Fruit fly (Drosophila melanogaster) whole organism, embryonic: Measurements from ENCODE around the gene Ptpmeg2.

ENCODE experiments used
- Antp ChIP-seq: fragments of 200-800 bp; sonication (Bioruptor generic); optimal IDR thresholded peaks from 3 replicates; lab custom pipeline; 2016; ENCODE audit warnings: missing biosample characterization, missing genetic modification characterization
- Bdp1 ChIP-seq: fragments of 200-800 bp; sonication (Bioruptor generic); optimal IDR thresholded peaks from 3 replicates; lab custom pipeline; 2016; ENCODE audit warnings: missing biosample characterization, missing genetic modification characterization
- CG17361 ChIP-seq: fragments of 200-800 bp; sonication (Bioruptor generic); IDR thresholded peaks from 3 replicates; pipeline ENCODE4 v1.3.6; 2022; ENCODE audit warnings: missing biosample characterization, missing genetic modification characterization
- CG17385 ChIP-seq: fragments of 200-800 bp; sonication (Bioruptor generic); optimal IDR thresholded peaks from 3 replicates; lab custom pipeline; 2018; ENCODE audit warnings: missing biosample characterization, mild to moderate bottlenecking, missing genetic modification characterization
- CG17568 ChIP-seq: fragments of 200-800 bp; sonication (Bioruptor generic); optimal IDR thresholded peaks from 2 replicates; lab custom pipeline; 2018; ENCODE audit warnings: missing biosample characterization, mild to moderate bottlenecking, missing genetic modification characterization, moderate library complexity
- CG18011 ChIP-seq: fragments of 200-800 bp; sonication (Bioruptor generic); optimal IDR thresholded peaks from 2 replicates; lab custom pipeline; 2017; ENCODE audit warnings: missing biosample characterization, missing genetic modification characterization, mild to moderate bottlenecking, moderate library complexity, missing genotype
- CG18476 ChIP-seq: fragments of 200-800 bp; sonication (Bioruptor generic); optimal IDR thresholded peaks from 2 replicates; lab custom pipeline; 2016; ENCODE audit warnings: missing biosample characterization, mild to moderate bottlenecking, missing genetic modification characterization
- CG2678 ChIP-seq: fragments of 200-800 bp; sonication (Bioruptor generic); optimal IDR thresholded peaks from 3 replicates; lab custom pipeline; 2019; ENCODE audit warnings: missing biosample characterization, mild to moderate bottlenecking, missing genetic modification characterization, moderate library complexity
- CG31441 ChIP-seq: fragments of 200-800 bp; sonication (Bioruptor generic); IDR thresholded peaks from 2 replicates; pipeline ENCODE4 v1.3.6; 2022; ENCODE audit warnings: missing biosample characterization, missing genetic modification characterization
- CG33557 ChIP-seq: fragments of 200-800 bp; sonication (Bioruptor generic); optimal IDR thresholded peaks from 2 replicates; lab custom pipeline; 2019; ENCODE audit warnings: missing biosample characterization, mild to moderate bottlenecking, missing genetic modification characterization, moderate library complexity
- CG3726 ChIP-seq: fragments of 200-800 bp; sonication (Bioruptor generic); IDR thresholded peaks from 3 replicates; pipeline ENCODE4, ENCODE4 v1.3.6; 2022; ENCODE audit warnings: missing biosample characterization, missing genetic modification characterization
- CG3847 ChIP-seq: fragments of 200-800 bp; sonication (Bioruptor generic); IDR thresholded peaks from 2 replicates; pipeline ENCODE4 v1.3.6; 2022; ENCODE audit warnings: missing biosample characterization, missing genetic modification characterization
- CG4360 ChIP-seq: fragments of 200-800 bp; sonication (Bioruptor generic); IDR thresholded peaks from 2 replicates; pipeline ENCODE4 v1.3.6; 2022; ENCODE audit warnings: missing biosample characterization, missing genetic modification characterization
- CG4424 ChIP-seq: fragments of 200-800 bp; sonication (Bioruptor generic); optimal IDR thresholded peaks from 3 replicates; lab custom pipeline; 2016; ENCODE audit warnings: missing biosample characterization, missing genetic modification characterization
- CG6683 ChIP-seq: fragments of 200-800 bp; sonication (Bioruptor generic); optimal IDR thresholded peaks from 2 replicates; lab custom pipeline; 2017; ENCODE audit warnings: missing biosample characterization, mild to moderate bottlenecking, missing genetic modification characterization, missing genetic modification reagents
- CG7963 ChIP-seq: fragments of 200-800 bp; sonication (Bioruptor generic); IDR thresholded peaks from 3 replicates; pipeline ENCODE4 v1.3.6; 2022; ENCODE audit warnings: missing biosample characterization, missing genetic modification characterization; ENCODE audit not compliant: partially characterized antibody
- CG8478 ChIP-seq: fragments of >200 bp; optimal IDR thresholded peaks from 2 replicates; lab custom pipeline; 2018
- CG8765 ChIP-seq: fragments of 200-800 bp; sonication (Bioruptor generic); IDR thresholded peaks from 2 replicates; pipeline ENCODE4 v1.3.6; 2022; ENCODE audit warnings: missing biosample characterization, missing genetic modification characterization
- CG9215 ChIP-seq: fragments of 200-800 bp; sonication (Bioruptor generic); IDR thresholded peaks from 2 replicates; pipeline ENCODE4 v1.3.6; 2022; ENCODE audit warnings: missing biosample characterization, missing genetic modification characterization
- CG9609 ChIP-seq: fragments of 200-800 bp; sonication (Bioruptor generic); optimal IDR thresholded peaks from 3 replicates; lab custom pipeline; 2016; ENCODE audit warnings: missing biosample characterization, missing genetic modification characterization
- Dad ChIP-seq: fragments of 200-800 bp; sonication (Bioruptor generic); optimal IDR thresholded peaks from 3 replicates; lab custom pipeline; 2016; ENCODE audit warnings: missing biosample characterization, missing genetic modification characterization
- Dek ChIP-seq: fragments of 200-800 bp; sonication (Bioruptor generic); optimal IDR thresholded peaks from 3 replicates; lab custom pipeline; 2019; ENCODE audit warnings: missing biosample characterization, mild to moderate bottlenecking, missing genetic modification characterization, moderate library complexity
- Dll ChIP-seq: fragments of 200-800 bp; sonication (Bioruptor generic); IDR thresholded peaks from 4 replicates; pipeline ENCODE4 v1.3.6; 2022; ENCODE audit warnings: missing biosample characterization, missing genetic modification characterization; ENCODE audit not compliant: partially characterized antibody
- Dref ChIP-seq: fragments of 200-800 bp; sonication (Bioruptor generic); IDR thresholded peaks from 2 replicates; pipeline ENCODE4 v1.3.6; 2022; ENCODE audit warnings: missing biosample characterization, missing genetic modification characterization
- Eip74EF ChIP-seq, 2 experiments: fragments of 200-800 bp in 1 of 2; fragments of >200 bp in 1 of 2; sonication (Bioruptor generic) in 1 of 2; optimal IDR thresholded peaks; 2 replicates each; lab custom pipeline; 2017 to 2019; ENCODE audit warnings: missing biosample characterization in 2 of 2, missing genetic modification characterization in 2 of 2, mild to moderate bottlenecking in 1 of 2, moderate library complexity in 1 of 2
- Elba2 ChIP-seq: fragments of 200-800 bp; sonication (Bioruptor generic); optimal IDR thresholded peaks from 3 replicates; lab custom pipeline; 2016; ENCODE audit warnings: missing biosample characterization, missing genetic modification characterization
- Fer2 ChIP-seq: fragments of 200-800 bp; sonication (Bioruptor generic); optimal IDR thresholded peaks from 2 replicates; lab custom pipeline; 2018; ENCODE audit warnings: missing biosample characterization, mild to moderate bottlenecking, missing genetic modification characterization, moderate library complexity
- Kr ChIP-seq: fragments of 200-800 bp; sonication (Bioruptor generic); optimal IDR thresholded peaks from 2 replicates; lab custom pipeline; 2017; ENCODE audit warnings: missing biosample characterization, mild to moderate bottlenecking, missing genetic modification characterization
- Nf-YC ChIP-seq: fragments of 200-800 bp; optimal IDR thresholded peaks from 3 replicates; lab custom pipeline; 2019; ENCODE audit warnings: missing biosample characterization, mild to moderate bottlenecking, missing genetic modification characterization, moderate library complexity
- aop ChIP-seq: fragments of 200-800 bp; sonication (Bioruptor generic); IDR thresholded peaks from 2 replicates; pipeline ENCODE4 v1.3.6; 2022; ENCODE audit warnings: missing biosample characterization, missing genetic modification characterization
- bigmax ChIP-seq: fragments of 200-800 bp; sonication (Bioruptor generic); optimal IDR thresholded peaks from 2 replicates; lab custom pipeline; 2018; ENCODE audit warnings: missing biosample characterization, mild to moderate bottlenecking, missing genetic modification characterization
- chn ChIP-seq: fragments of 200-800 bp; sonication (Bioruptor generic); optimal IDR thresholded peaks from 2 replicates; lab custom pipeline; 2016; ENCODE audit warnings: missing biosample characterization, missing genetic modification characterization
- crc ChIP-seq: fragments of 200-800 bp; sonication (Bioruptor generic); optimal IDR thresholded peaks from 2 replicates; lab custom pipeline; 2016; ENCODE audit warnings: missing biosample characterization, missing genetic modification characterization
- dimm ChIP-seq: fragments of 200-800 bp; sonication (Bioruptor generic); IDR thresholded peaks from 2 replicates; pipeline ENCODE4 v1.3.6; 2022; ENCODE audit warnings: missing biosample characterization, missing genetic modification characterization
- dmrt11E ChIP-seq: fragments of 200-800 bp; sonication (Bioruptor generic); optimal IDR thresholded peaks from 3 replicates; lab custom pipeline; 2018; ENCODE audit warnings: missing biosample characterization, mild to moderate bottlenecking, missing genetic modification characterization, moderate library complexity
- dmrt99B ChIP-seq: fragments of 200-800 bp; sonication (Bioruptor generic); optimal IDR thresholded peaks from 2 replicates; lab custom pipeline; 2018; ENCODE audit warnings: missing biosample characterization, mild to moderate bottlenecking, missing genetic modification characterization, moderate library complexity
- gem ChIP-seq: fragments of 200-800 bp; sonication (Bioruptor generic); optimal IDR thresholded peaks from 2 replicates; lab custom pipeline; 2019; ENCODE audit warnings: missing biosample characterization, mild to moderate bottlenecking, missing genetic modification characterization, moderate library complexity
- gt ChIP-seq: fragments of 200-800 bp; sonication (Bioruptor generic); IDR thresholded peaks from 2 replicates; pipeline ENCODE4 v1.3.6; 2022; ENCODE audit warnings: missing biosample characterization, missing genetic modification characterization
- kah ChIP-seq: fragments of 200-800 bp; sonication (Bioruptor generic); optimal IDR thresholded peaks from 2 replicates; lab custom pipeline; 2018; ENCODE audit warnings: missing biosample characterization, mild to moderate bottlenecking, missing genetic modification characterization
- kay ChIP-seq: fragments of 200-800 bp; sonication (Bioruptor generic); optimal IDR thresholded peaks from 2 replicates; lab custom pipeline; 2016; ENCODE audit warnings: missing biosample characterization, missing genetic modification characterization
- lmd ChIP-seq: fragments of 200-800 bp; sonication (Bioruptor generic); IDR thresholded peaks from 2 replicates; pipeline ENCODE4 v1.3.6; 2022; ENCODE audit warnings: missing biosample characterization, missing genetic modification characterization
- nerfin-1 ChIP-seq: fragments of 200-800 bp; sonication (Bioruptor generic); optimal IDR thresholded peaks from 3 replicates; lab custom pipeline; 2019; ENCODE audit warnings: missing biosample characterization, mild to moderate bottlenecking, missing genetic modification characterization, moderate library complexity
- pan ChIP-seq, 4 experiments: fragments of >200 bp in 3 of 4; fragments of 200-800 bp in 1 of 4; sonication (Bioruptor generic) in 1 of 4; optimal IDR thresholded peaks in 3 of 4; IDR thresholded peaks in 1 of 4; 2 replicates each; pipeline versions ENCODE4 v1.3.6 to Lab custom; 2017 to 2022; ENCODE audit warnings: missing biosample characterization in 2 of 4, missing genetic modification characterization in 2 of 4, mixed read lengths in 1 of 4
- run ChIP-seq: fragments of 200-800 bp; sonication (Bioruptor generic); optimal IDR thresholded peaks from 3 replicates; lab custom pipeline; 2018; ENCODE audit warnings: missing biosample characterization, mild to moderate bottlenecking, missing genetic modification characterization
- salm ChIP-seq: fragments of 200-800 bp; sonication (Bioruptor generic); optimal IDR thresholded peaks from 2 replicates; lab custom pipeline; 2018; ENCODE audit warnings: missing biosample characterization, mild to moderate bottlenecking, missing genetic modification characterization
- sd ChIP-seq: fragments of 200-800 bp; sonication (Bioruptor generic); optimal IDR thresholded peaks from 3 replicates; lab custom pipeline; 2018; ENCODE audit warnings: missing biosample characterization, mild to moderate bottlenecking, missing genetic modification characterization, moderate library complexity
- shn ChIP-seq: fragments of 200-800 bp; sonication (Bioruptor generic); optimal IDR thresholded peaks from 3 replicates; lab custom pipeline; 2016; ENCODE audit warnings: missing biosample characterization, missing genetic modification characterization
- toy ChIP-seq: fragments of 200-800 bp; sonication (Bioruptor generic); IDR thresholded peaks from 2 replicates; pipeline ENCODE4 v1.3.6; 2022; ENCODE audit warnings: missing biosample characterization, missing genetic modification characterization
- zfh1 ChIP-seq: fragments of 200-800 bp; sonication (Bioruptor generic); IDR thresholded peaks from 3 replicates; pipeline ENCODE4 v1.3.6; 2022; ENCODE audit warnings: missing biosample characterization, missing genetic modification characterization

Ptpmeg2 gene

dm6 chrX:9685568-9686413 is 26.8 kb upstream of the Ptpmeg2 start (continued):
- no peak for TF ChIP-seq gt (GFP tag; lab: Robert Waterston, UW)
- TF ChIP-seq CG8765 (GFP tag; lab: Robert Waterston, UW), result no peak
- TF ChIP-seq CG4424 (GFP tag; lab: Kevin White, UChicago), result peak; percentile 53
- no peak for TF ChIP-seq CG8478 (lab: Kevin White, UChicago)
- TF ChIP-seq kay (GFP tag; lab: Kevin White, UChicago), result no peak
- TF ChIP-seq lmd (GFP tag; lab: Robert Waterston, UW), result peak; percentile 56
- peak; percentile 55 for TF ChIP-seq dmrt11E (tag; lab: Kevin White, UChicago)
- TF ChIP-seq zfh1, result no peak
- peak; percentile 63 for TF ChIP-seq dmrt99B (tag; lab: Kevin White, UChicago)
- TF ChIP-seq CG18011 (GFP tag; lab: Kevin White, UChicago), result no peak
- no peak for TF ChIP-seq bigmax
- peak; percentile 50 for TF ChIP-seq CG18476 (GFP tag; lab: Kevin White, UChicago)
- no peak for TF ChIP-seq aop
- no peak for TF ChIP-seq pan (optimal IDR thresholded peaks at IDR 0.05; lab: Kevin White, UChicago)
- TF ChIP-seq pan (GFP tag; optimal IDR thresholded peaks at IDR 0.05 in 1 of 2, IDR thresholded peaks at IDR 0.05 in 1 of 2), result no peak
- TF ChIP-seq shn (GFP tag; lab: Kevin White, UChicago), result peak; percentile 79
- peak; percentile 59 for TF ChIP-seq Antp (GFP tag; lab: Kevin White, UChicago)
- TF ChIP-seq CG17568 (GFP tag; lab: Kevin White, UChicago), result no peak
- no peak for TF ChIP-seq Eip74EF (GFP tag; optimal IDR thresholded peaks at IDR 0.05; lab: Kevin White, UChicago)
- TF ChIP-seq dimm (GFP tag; lab: Robert Waterston, UW), result no peak
- peak; percentile 70 for TF ChIP-seq CG33557 (GFP tag; lab: Kevin White, UChicago)
- peak; percentile 63; the same call in 3 of the 4 replicates for TF ChIP-seq Dll
- TF ChIP-seq CG9215, result peak; percentile 58
- TF ChIP-seq sd, result no peak
- TF ChIP-seq Nf-YC (tag; lab: Kevin White, UChicago), result peak; percentile 71
- peak; percentile 34 for TF ChIP-seq chn (GFP tag; lab: Kevin White, UChicago)
- TF ChIP-seq Dref (GFP tag; lab: Robert Waterston, UW), result no peak
- peak; percentile 39; the same call in 1 of the 3 replicates for TF ChIP-seq CG7963 (GFP tag; lab: Robert Waterston, UW)
- TF ChIP-seq Dad (GFP tag; lab: Kevin White, UChicago), result peak; percentile 23
- no peak for TF ChIP-seq toy (GFP tag; lab: Robert Waterston, UW)
- peak; percentile 71 for TF ChIP-seq gem
- TF ChIP-seq Dek (tag; lab: Kevin White, UChicago), result peak; percentile 71
- peak; percentile 34 for TF ChIP-seq nerfin-1 (tag; lab: Kevin White, UChicago)
- TF ChIP-seq kah (GFP tag; lab: Kevin White, UChicago), result no peak
- TF ChIP-seq CG3847 (GFP tag; lab: Robert Waterston, UW), result peak; percentile 66
- no peak for TF ChIP-seq run
- TF ChIP-seq Fer2, result no peak
- TF ChIP-seq CG17361 (GFP tag; lab: Robert Waterston, UW), result peak; percentile 78
- peak; percentile 29 for TF ChIP-seq CG6683 (GFP tag; lab: Kevin White, UChicago)
- TF ChIP-seq crc (GFP tag; lab: Kevin White, UChicago), result peak; percentile 64
- TF ChIP-seq CG9609 (GFP tag; lab: Kevin White, UChicago), result peak; percentile 49
- TF ChIP-seq salm (tag; lab: Kevin White, UChicago), result no peak
- no peak for TF ChIP-seq CG4360 (GFP tag; lab: Robert Waterston, UW)
- peak; percentile 77 for TF ChIP-seq CG31441 (GFP tag; lab: Robert Waterston, UW)
- TF ChIP-seq Bdp1 (GFP tag; lab: Kevin White, UChicago), result peak; percentile 33
- no peak for TF ChIP-seq CG3726 (GFP tag; lab: Robert Waterston, UW)
- TF ChIP-seq Elba2 (GFP tag; lab: Kevin White, UChicago), result no peak
- TF ChIP-seq CG17385 (GFP tag; lab: Kevin White, UChicago), result peak; percentile 54
- TF ChIP-seq CG2678 (tag; lab: Kevin White, UChicago), result peak; percentile 80
- no peak for TF ChIP-seq Kr (GFP tag; lab: Kevin White, UChicago)
